Worm (Caenorhabditis elegans) whole organism, late embryonic: Measurements from ENCODE around the gene C03C10.7.

ENCODE experiments used
- C08G9.2 ChIP-seq: sonication (generic microtip); optimal IDR thresholded peaks from 2 replicates; lab custom pipeline; 2016; ENCODE audit warnings: mild to moderate bottlenecking, missing genetic modification characterization, moderate library complexity, missing compliant biosample characterization
- K09A11.1 ChIP-seq: sonication (generic microtip); optimal IDR thresholded peaks from 2 replicates; lab custom pipeline; 2017; ENCODE audit warnings: antibody characterized with exemption, mild to moderate bottlenecking, missing genetic modification characterization, missing compliant biosample characterization; ENCODE audit not compliant: insufficient read depth
- ama-1 ChIP-seq: fragments of 150-350 bp; optimal IDR thresholded peaks from 2 replicates; lab custom pipeline; 2014
- ceh-14 ChIP-seq: sonication (generic microtip); optimal IDR thresholded peaks from 2 replicates; lab custom pipeline; 2016; ENCODE audit warnings: missing genotype, missing genetic modification characterization, missing compliant biosample characterization
- ceh-9 ChIP-seq: sonication (generic microtip); optimal IDR thresholded peaks from 2 replicates; lab custom pipeline; 2016; ENCODE audit warnings: mild to moderate bottlenecking, missing genetic modification characterization, inconsistent platforms, missing compliant biosample characterization
- elt-2 ChIP-seq: sonication (generic microtip); optimal IDR thresholded peaks from 2 replicates; lab custom pipeline; 2016; ENCODE audit warnings: missing genetic modification reagents, missing genetic modification characterization, missing compliant biosample characterization
- fkh-10 ChIP-seq: fragments of 150-350 bp; optimal IDR thresholded peaks from 2 replicates; lab custom pipeline; 2014; ENCODE audit warnings: missing biosample characterization, missing genetic modification reagents, missing genetic modification characterization
- hlh-13 ChIP-seq: fragments of 200-800 bp; sonication (Bioruptor generic); optimal IDR thresholded peaks from 2 replicates; lab custom pipeline; 2018; ENCODE audit warnings: mild to moderate bottlenecking, missing genetic modification characterization, missing compliant biosample characterization
- mec-3 ChIP-seq: sonication (generic microtip); optimal IDR thresholded peaks from 2 replicates; lab custom pipeline; 2016; ENCODE audit warnings: borderline replicate concordance, missing genetic modification characterization, missing compliant biosample characterization
- nfya-1 ChIP-seq: sonication (generic microtip); optimal IDR thresholded peaks from 2 replicates; lab custom pipeline; 2017; ENCODE audit warnings: missing genetic modification characterization, mild to moderate bottlenecking, missing compliant biosample characterization, antibody characterized with exemption, moderate library complexity
- pha-4 ChIP-seq: fragments of 150-350 bp; optimal IDR thresholded peaks from 2 replicates; lab custom pipeline; 2018; ENCODE audit warnings: missing biosample characterization, missing genetic modification reagents, missing genetic modification characterization
- pqm-1 ChIP-seq: sonication (generic microtip); optimal IDR thresholded peaks from 2 replicates; lab custom pipeline; 2016; ENCODE audit warnings: missing genetic modification characterization, missing compliant biosample characterization
- unc-55 ChIP-seq: sonication (generic microtip); optimal IDR thresholded peaks from 2 replicates; lab custom pipeline; 2017; ENCODE audit warnings: missing biosample characterization, missing genetic modification reagents, missing genetic modification characterization

DNA sequence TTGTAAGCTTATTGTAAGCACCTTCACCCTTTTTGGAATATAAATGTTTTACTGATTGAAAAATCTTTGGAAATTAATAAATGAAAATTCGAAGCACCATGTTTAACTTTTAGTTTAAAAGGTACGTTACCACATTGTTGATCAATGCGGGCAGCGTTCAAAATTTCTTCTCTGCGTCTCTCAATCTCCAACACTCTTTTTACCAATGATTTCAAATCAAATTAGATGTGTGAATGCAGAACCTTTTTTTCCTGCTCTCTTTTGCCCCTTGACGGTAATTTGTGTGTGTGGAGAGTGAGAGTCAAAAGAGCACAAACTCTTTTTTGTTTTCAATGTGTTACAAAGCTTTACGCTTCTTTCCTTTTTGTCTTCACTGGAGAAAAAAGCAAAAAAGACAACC is 28.1 kb downstream of the C03C10.7 start:
- no peak for TF ChIP-seq ceh-14 (tag; lab: Kevin White, UChicago)
- no peak for TF ChIP-seq C08G9.2 (tag; lab: Kevin White, UChicago)
- no peak for TF ChIP-seq ama-1 (lab: Kevin White, UChicago)
- no peak for TF ChIP-seq mec-3 (tag; lab: Kevin White, UChicago)
- TF ChIP-seq unc-55: no peak
- TF ChIP-seq hlh-13 (GFP tag; lab: Kevin White, UChicago): no peak
- no peak for TF ChIP-seq pqm-1 (tag; lab: Kevin White, UChicago)
- no peak for TF ChIP-seq nfya-1 (tag; lab: Kevin White, UChicago)
- no peak for TF ChIP-seq ceh-9
- no peak for TF ChIP-seq pha-4 (tag; lab: Kevin White, UChicago)
- TF ChIP-seq elt-2 (tag; lab: Kevin White, UChicago): no peak
- no peak for TF ChIP-seq K09A11.1 (tag; lab: Kevin White, UChicago)
- TF ChIP-seq fkh-10: no peak
